Worm (Caenorhabditis elegans) whole organism, midembryonic: ENCODE results near the gene F55C12.19.

Experiments
- T22C8.4 ChIP-seq: fragments of 200-800 bp; sonication (Bioruptor generic); IDR thresholded peaks from 2 replicates; pipeline ENCODE4 v1.3.6; 2022; ENCODE audit warnings: missing genetic modification characterization, missing compliant biosample characterization
- cog-1 ChIP-seq: sonication (generic microtip); optimal IDR thresholded peaks from 2 replicates; lab custom pipeline; 2016; ENCODE audit warnings: missing genetic modification characterization, missing compliant biosample characterization
- flt-1 ChIP-seq: fragments of 200-800 bp; sonication (Bioruptor generic); IDR thresholded peaks from 2 replicates; pipeline ENCODE4 v1.3.6; 2022; ENCODE audit warnings: missing genetic modification characterization, missing compliant biosample characterization
- klf-2 ChIP-seq: fragments of 200-800 bp; sonication (Bioruptor generic); conservative IDR thresholded peaks from 2 replicates; pipeline ENCODE4 v1.3.6; 2022; ENCODE audit warnings: missing genetic modification reagents, missing genetic modification characterization, missing compliant biosample characterization
- med-1 ChIP-seq: sonication (generic microtip); optimal IDR thresholded peaks from 2 replicates; lab custom pipeline; 2017; ENCODE audit warnings: missing genetic modification characterization, mild to moderate bottlenecking, missing compliant biosample characterization, antibody characterized with exemption, missing genetic modification reagents; ENCODE audit not compliant: insufficient read depth
- ref-1 ChIP-seq: fragments of 200-800 bp; sonication (Bioruptor generic); conservative IDR thresholded peaks from 2 replicates; pipeline ENCODE4 v1.3.6; 2022; ENCODE audit warnings: missing genetic modification reagents, missing genetic modification characterization, missing compliant biosample characterization
- tab-1 ChIP-seq: fragments of 200-800 bp; sonication (Bioruptor generic); IDR thresholded peaks from 2 replicates; pipeline ENCODE4 v1.3.6; 2022; ENCODE audit warnings: missing genetic modification characterization, missing compliant biosample characterization
- ztf-23 ChIP-seq: fragments of 200-800 bp; sonication (Bioruptor generic); IDR thresholded peaks from 2 replicates; pipeline ENCODE4 v1.3.6; 2022; ENCODE audit warnings: missing genetic modification reagents, missing genetic modification characterization, missing compliant biosample characterization
- ztf-29 ChIP-seq: fragments of 200-800 bp; sonication (Bioruptor generic); IDR thresholded peaks from 2 replicates; pipeline ENCODE4 v1.3.6; 2022; ENCODE audit warnings: missing genetic modification reagents, missing genetic modification characterization, missing compliant biosample characterization

The F55C12.19 gene

ce11 chrII:5911939-5912523 is 46.1 kb downstream of the F55C12.19 start:
- no peak for TF ChIP-seq cog-1 (tag; lab: Kevin White, UChicago)
- TF ChIP-seq ref-1: no peak
- no peak for TF ChIP-seq med-1 (GFP tag; lab: Kevin White, UChicago)
- no peak for TF ChIP-seq klf-2 (GFP tag; lab: Robert Waterston, UW)
- no peak for TF ChIP-seq ztf-23 (GFP tag; lab: Robert Waterston, UW)

DNA sequence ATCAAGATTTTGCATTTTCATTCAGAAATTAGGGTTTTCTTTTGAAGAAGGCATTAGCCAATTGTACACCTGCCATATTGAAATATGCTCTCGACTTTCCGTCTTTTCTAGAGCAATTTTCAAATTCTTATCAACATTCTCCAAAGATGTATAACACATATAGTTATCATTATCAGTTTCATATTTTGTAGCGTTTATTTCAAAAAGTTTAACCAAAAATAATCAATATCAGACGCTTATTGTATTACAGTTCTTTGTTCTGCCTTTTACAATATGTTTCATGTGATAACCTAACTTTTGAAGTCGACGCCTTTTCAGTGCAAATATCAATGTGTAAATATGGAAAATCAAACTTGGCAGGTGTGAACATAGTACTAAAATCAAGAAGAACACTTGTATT is 48.0 kb downstream of the F55C12.19 start:
- TF ChIP-seq tab-1 (no peak), cog-1 (tag; lab: Kevin White, UChicago) (no peak), ztf-23 (GFP tag; lab: Robert Waterston, UW) (no peak), ztf-29 (GFP tag; lab: Robert Waterston, UW) (no peak), klf-2 (GFP tag; lab: Robert Waterston, UW) (no peak), flt-1 (GFP tag; lab: Robert Waterston, UW) (no peak), T22C8.4 (GFP tag; lab: Robert Waterston, UW) (no peak), ref-1 (no peak), med-1 (GFP tag; lab: Kevin White, UChicago) (no peak)
